Worm (Caenorhabditis elegans) whole organism, midembryonic: ENCODE data around the gene srt-19.

Experiments
- T22C8.4 ChIP-seq: fragments of 200-800 bp; sonication (Bioruptor generic); IDR thresholded peaks from 2 replicates; pipeline ENCODE4 v1.3.6; 2022; ENCODE audit warnings: missing genetic modification characterization, missing compliant biosample characterization
- cog-1 ChIP-seq: sonication (generic microtip); optimal IDR thresholded peaks from 2 replicates; lab custom pipeline; 2016; ENCODE audit warnings: missing genetic modification characterization, missing compliant biosample characterization
- flt-1 ChIP-seq: fragments of 200-800 bp; sonication (Bioruptor generic); IDR thresholded peaks from 2 replicates; pipeline ENCODE4 v1.3.6; 2022; ENCODE audit warnings: missing genetic modification characterization, missing compliant biosample characterization
- klf-2 ChIP-seq: fragments of 200-800 bp; sonication (Bioruptor generic); conservative IDR thresholded peaks from 2 replicates; pipeline ENCODE4 v1.3.6; 2022; ENCODE audit warnings: missing genetic modification reagents, missing genetic modification characterization, missing compliant biosample characterization
- med-1 ChIP-seq: sonication (generic microtip); optimal IDR thresholded peaks from 2 replicates; lab custom pipeline; 2017; ENCODE audit warnings: missing genetic modification characterization, mild to moderate bottlenecking, missing compliant biosample characterization, antibody characterized with exemption, missing genetic modification reagents; ENCODE audit not compliant: insufficient read depth
- ref-1 ChIP-seq: fragments of 200-800 bp; sonication (Bioruptor generic); conservative IDR thresholded peaks from 2 replicates; pipeline ENCODE4 v1.3.6; 2022; ENCODE audit warnings: missing genetic modification reagents, missing genetic modification characterization, missing compliant biosample characterization
- tab-1 ChIP-seq: fragments of 200-800 bp; sonication (Bioruptor generic); IDR thresholded peaks from 2 replicates; pipeline ENCODE4 v1.3.6; 2022; ENCODE audit warnings: missing genetic modification characterization, missing compliant biosample characterization
- ztf-23 ChIP-seq: fragments of 200-800 bp; sonication (Bioruptor generic); IDR thresholded peaks from 2 replicates; pipeline ENCODE4 v1.3.6; 2022; ENCODE audit warnings: missing genetic modification reagents, missing genetic modification characterization, missing compliant biosample characterization
- ztf-29 ChIP-seq: fragments of 200-800 bp; sonication (Bioruptor generic); IDR thresholded peaks from 2 replicates; pipeline ENCODE4 v1.3.6; 2022; ENCODE audit warnings: missing genetic modification reagents, missing genetic modification characterization, missing compliant biosample characterization

DNA sequence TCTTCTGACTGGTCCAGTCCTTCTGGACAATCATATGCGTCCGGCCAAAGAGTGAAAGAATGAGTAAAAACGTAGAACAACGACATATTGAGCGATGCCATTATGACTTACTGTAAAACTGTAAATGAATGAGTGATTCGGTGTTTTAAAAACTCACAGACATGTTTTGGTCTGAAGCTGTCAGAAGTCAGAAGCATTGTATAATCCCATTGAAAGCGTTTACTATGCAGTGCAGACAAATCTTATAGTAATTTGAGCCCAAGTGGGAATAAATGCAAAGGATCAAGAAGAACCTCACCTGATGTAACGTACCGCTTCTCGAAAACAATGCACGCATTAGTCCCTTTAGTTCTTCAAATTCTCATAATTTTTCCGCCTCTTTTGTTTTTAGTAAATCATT is 24.7 kb upstream of the srt-19 start, which contains the start of gene srt-3:
- TF ChIP-seq ref-1 (GFP tag; lab: Robert Waterston, UW), result no peak
- no peak for TF ChIP-seq cog-1
- TF ChIP-seq ztf-29 (GFP tag; lab: Robert Waterston, UW), result no peak
- no peak for TF ChIP-seq med-1 (GFP tag; lab: Kevin White, UChicago)
- no peak for TF ChIP-seq T22C8.4 (GFP tag; lab: Robert Waterston, UW)
- TF ChIP-seq ztf-23 (GFP tag; lab: Robert Waterston, UW), result no peak
- no peak for TF ChIP-seq klf-2 (GFP tag; lab: Robert Waterston, UW)
- TF ChIP-seq tab-1 (GFP tag; lab: Robert Waterston, UW), result no peak
- no peak for TF ChIP-seq flt-1 (GFP tag; lab: Robert Waterston, UW)
